Fruit fly (Drosophila melanogaster) whole organism, embryonic: ENCODE results near the gene TrpRS.

Source experiments
- CG10654 ChIP-seq: fragments of 200-800 bp; sonication (Bioruptor generic); optimal IDR thresholded peaks from 2 replicates; lab custom pipeline; 2016; ENCODE audit warnings: missing biosample characterization, missing genetic modification characterization
- CG11695 ChIP-seq: fragments of 200-800 bp; sonication (Bioruptor generic); IDR thresholded peaks from 3 replicates; pipeline ENCODE4 v1.3.6; 2022; ENCODE audit warnings: missing biosample characterization, missing genetic modification characterization
- CG2129 ChIP-seq: fragments of 200-800 bp; sonication (Bioruptor generic); IDR thresholded peaks from 2 replicates; pipeline ENCODE4 v1.3.6; 2022; ENCODE audit warnings: missing biosample characterization, missing genetic modification characterization; ENCODE audit not compliant: partially characterized antibody
- CG32772 ChIP-seq: fragments of 200-800 bp; sonication (Bioruptor generic); IDR thresholded peaks from 2 replicates; pipeline ENCODE4 v1.3.6; 2022; ENCODE audit warnings: missing biosample characterization, missing genetic modification characterization
- CG3726 ChIP-seq: fragments of 200-800 bp; sonication (Bioruptor generic); IDR thresholded peaks from 3 replicates; pipeline ENCODE4, ENCODE4 v1.3.6; 2022; ENCODE audit warnings: missing biosample characterization, missing genetic modification characterization
- CG3995 ChIP-seq: fragments of 200-800 bp; sonication (Bioruptor generic); optimal IDR thresholded peaks from 3 replicates; lab custom pipeline; 2016; ENCODE audit warnings: missing biosample characterization, missing genetic modification characterization
- CG42726 ChIP-seq: fragments of 200-800 bp; sonication (Bioruptor generic); IDR thresholded peaks from 2 replicates; pipeline ENCODE4 v1.3.6; 2022; ENCODE audit warnings: missing biosample characterization, missing genetic modification characterization; ENCODE audit not compliant: partially characterized antibody
- CG4282 ChIP-seq: fragments of 200-800 bp; sonication (Bioruptor generic); optimal IDR thresholded peaks from 2 replicates; lab custom pipeline; 2016; ENCODE audit warnings: missing biosample characterization, missing genetic modification characterization
- CG43689 ChIP-seq: fragments of 200-800 bp; sonication (Bioruptor generic); IDR thresholded peaks from 2 replicates; pipeline ENCODE4 v1.3.6; 2022; ENCODE audit warnings: missing biosample characterization, missing genetic modification characterization
- CG7839 ChIP-seq: fragments of 200-800 bp; sonication (Bioruptor generic); optimal IDR thresholded peaks from 3 replicates; lab custom pipeline; 2018; ENCODE audit warnings: missing biosample characterization, mild to moderate bottlenecking, missing genetic modification characterization, moderate library complexity
- CG8089 ChIP-seq: fragments of 200-800 bp; sonication (Bioruptor generic); optimal IDR thresholded peaks from 3 replicates; lab custom pipeline; 2016; ENCODE audit warnings: missing biosample characterization, missing genetic modification characterization
- CG9727 ChIP-seq: fragments of 200-800 bp; sonication (Bioruptor generic); optimal IDR thresholded peaks from 3 replicates; lab custom pipeline; 2017; ENCODE audit warnings: missing biosample characterization, mild to moderate bottlenecking, missing genetic modification characterization
- CG9797 ChIP-seq: fragments of 200-800 bp; sonication (Bioruptor generic); optimal IDR thresholded peaks from 3 replicates; lab custom pipeline; 2018; ENCODE audit warnings: missing biosample characterization, mild to moderate bottlenecking, missing genetic modification characterization
- Chrac-16 ChIP-seq: fragments of 200-800 bp; sonication (Bioruptor generic); optimal IDR thresholded peaks from 3 replicates; lab custom pipeline; 2016; ENCODE audit warnings: missing biosample characterization, missing genetic modification characterization
- Deaf1 ChIP-seq: fragments of 200-800 bp; optimal IDR thresholded peaks from 3 replicates; lab custom pipeline; 2019; ENCODE audit warnings: missing biosample characterization, mild to moderate bottlenecking, missing genetic modification characterization, moderate library complexity
- Doc2 ChIP-seq: fragments of 200-800 bp; sonication (Bioruptor generic); IDR thresholded peaks from 2 replicates; pipeline ENCODE4 v1.3.6; 2022; ENCODE audit warnings: missing biosample characterization, missing genetic modification characterization
- Elba2 ChIP-seq: fragments of 200-800 bp; sonication (Bioruptor generic); optimal IDR thresholded peaks from 3 replicates; lab custom pipeline; 2016; ENCODE audit warnings: missing biosample characterization, missing genetic modification characterization
- Fer2 ChIP-seq: fragments of 200-800 bp; sonication (Bioruptor generic); optimal IDR thresholded peaks from 2 replicates; lab custom pipeline; 2018; ENCODE audit warnings: missing biosample characterization, mild to moderate bottlenecking, missing genetic modification characterization, moderate library complexity
- Hand ChIP-seq: fragments of 200-800 bp; sonication (Bioruptor generic); optimal IDR thresholded peaks from 2 replicates; lab custom pipeline; 2017; ENCODE audit warnings: mild to moderate bottlenecking, missing biosample characterization, missing genetic modification reagents, missing genetic modification characterization
- Hr78 ChIP-seq, 2 experiments: fragments of 200-800 bp in 1 of 2; fragments of >200 bp in 1 of 2; sonication (Bioruptor generic) in 1 of 2; optimal IDR thresholded peaks; 2 replicates each; lab custom pipeline; 2017 to 2019; ENCODE audit warnings: missing biosample characterization in 2 of 2, missing genetic modification characterization in 2 of 2, mild to moderate bottlenecking in 1 of 2, moderate library complexity in 1 of 2
- Jarid2 ChIP-seq: fragments of 200-800 bp; sonication (Bioruptor generic); optimal IDR thresholded peaks from 3 replicates; lab custom pipeline; 2017; ENCODE audit warnings: mild to moderate bottlenecking, missing biosample characterization, missing genetic modification reagents, missing genetic modification characterization
- Mrtf ChIP-seq: fragments of 200-800 bp; sonication (Bioruptor generic); IDR thresholded peaks from 3 replicates; pipeline ENCODE4 v1.3.6; 2022; ENCODE audit warnings: missing biosample characterization, missing genetic modification characterization
- NC2β ChIP-seq: fragments of 200-800 bp; sonication (Bioruptor generic); optimal IDR thresholded peaks from 2 replicates; lab custom pipeline; 2016; ENCODE audit warnings: missing biosample characterization, missing genetic modification characterization
- Nf-YC ChIP-seq: fragments of 200-800 bp; optimal IDR thresholded peaks from 3 replicates; lab custom pipeline; 2019; ENCODE audit warnings: missing biosample characterization, mild to moderate bottlenecking, missing genetic modification characterization, moderate library complexity
- Optix ChIP-seq: fragments of 200-800 bp; sonication (Bioruptor generic); IDR thresholded peaks from 3 replicates; pipeline ENCODE4 v1.3.6; 2022; ENCODE audit warnings: missing biosample characterization, missing genetic modification characterization
- Pdp1 ChIP-seq, 2 experiments: fragments of 200-800 bp; sonication (Bioruptor generic); optimal IDR thresholded peaks; 3 replicates each; lab custom pipeline; 2016; ENCODE audit warnings: missing biosample characterization in 2 of 2, missing genetic modification characterization in 2 of 2, mild to moderate bottlenecking in 1 of 2, moderate library complexity in 1 of 2
- Sry-δ ChIP-seq: fragments of 200-800 bp; sonication (Bioruptor generic); optimal IDR thresholded peaks from 2 replicates; lab custom pipeline; 2016; ENCODE audit warnings: missing biosample characterization, missing genetic modification characterization
- Tbp ChIP-seq: fragments of >200 bp; optimal IDR thresholded peaks from 2 replicates; lab custom pipeline; 2018; ENCODE audit warnings: missing biosample characterization, missing genetic modification characterization
- Vsx1 ChIP-seq: fragments of 200-800 bp; sonication (Bioruptor generic); optimal IDR thresholded peaks from 2 replicates; lab custom pipeline; 2017; ENCODE audit warnings: missing biosample characterization, mild to moderate bottlenecking, missing genetic modification characterization, missing genetic modification reagents
- ap ChIP-seq: fragments of 200-800 bp; sonication (Bioruptor generic); IDR thresholded peaks from 2 replicates; pipeline ENCODE4 v1.3.6; 2022; ENCODE audit warnings: missing biosample characterization, missing genetic modification characterization
- ato ChIP-seq: fragments of 200-800 bp; sonication (Bioruptor generic); IDR thresholded peaks from 2 replicates; pipeline ENCODE4 v1.3.6; 2022; ENCODE audit warnings: missing biosample characterization, missing genetic modification characterization; ENCODE audit not compliant: partially characterized antibody
- bsh ChIP-seq, 2 experiments: fragments of 200-800 bp; sonication (Bioruptor generic); optimal IDR thresholded peaks; 2 replicates each; lab custom pipeline; 2017 to 2018; ENCODE audit warnings: mild to moderate bottlenecking in 2 of 2, missing biosample characterization in 2 of 2, missing genetic modification characterization in 2 of 2, moderate library complexity in 1 of 2
- cato ChIP-seq: fragments of 200-800 bp; sonication (Bioruptor generic); optimal IDR thresholded peaks from 2 replicates; lab custom pipeline; 2016; ENCODE audit warnings: missing biosample characterization, missing genetic modification characterization, borderline replicate concordance
- chif ChIP-seq, 2 experiments: fragments of 200-800 bp; sonication (Bioruptor generic); optimal IDR thresholded peaks; 3 replicates each; lab custom pipeline; 2016; ENCODE audit warnings: missing biosample characterization in 2 of 2, missing genetic modification characterization in 2 of 2
- croc ChIP-seq: fragments of 200-800 bp; sonication (Bioruptor generic); conservative IDR thresholded peaks from 3 replicates; pipeline ENCODE4 v1.3.6; 2022; ENCODE audit warnings: missing biosample characterization, missing genetic modification characterization
- crol ChIP-seq: fragments of 200-800 bp; sonication (Bioruptor generic); IDR thresholded peaks from 2 replicates; pipeline ENCODE4 v1.3.6; 2022; ENCODE audit warnings: missing biosample characterization, missing genetic modification characterization
- cwo ChIP-seq: fragments of 200-800 bp; sonication (Bioruptor generic); optimal IDR thresholded peaks from 3 replicates; lab custom pipeline; 2017; ENCODE audit warnings: missing biosample characterization, missing genetic modification characterization, mild to moderate bottlenecking, moderate library complexity, missing genetic modification reagents
- dm ChIP-seq: fragments of 200-800 bp; sonication (Bioruptor generic); optimal IDR thresholded peaks from 3 replicates; lab custom pipeline; 2016; ENCODE audit warnings: missing biosample characterization, missing genetic modification characterization
- dysf ChIP-seq: fragments of 200-800 bp; sonication (Bioruptor generic); IDR thresholded peaks from 3 replicates; pipeline ENCODE4 v1.3.6; 2022; ENCODE audit warnings: missing biosample characterization, missing genetic modification characterization
- ewg ChIP-seq: fragments of 200-800 bp; sonication (Bioruptor generic); optimal IDR thresholded peaks from 3 replicates; lab custom pipeline; 2017; ENCODE audit warnings: mild to moderate bottlenecking, missing biosample characterization, missing genetic modification reagents, missing genetic modification characterization
- eyg ChIP-seq: fragments of 200-800 bp; sonication (Bioruptor generic); optimal IDR thresholded peaks from 3 replicates; lab custom pipeline; 2016; ENCODE audit warnings: missing biosample characterization, missing genetic modification characterization
- gro ChIP-seq: fragments of 200-800 bp; sonication (Bioruptor generic); optimal IDR thresholded peaks from 2 replicates; lab custom pipeline; 2016; ENCODE audit warnings: missing biosample characterization, missing genetic modification characterization
- mam ChIP-seq: fragments of 200-800 bp; sonication (Bioruptor generic); optimal IDR thresholded peaks from 3 replicates; lab custom pipeline; 2016; ENCODE audit warnings: missing biosample characterization, missing genetic modification characterization
- oc ChIP-seq: fragments of 200-800 bp; sonication (Bioruptor generic); optimal IDR thresholded peaks from 2 replicates; lab custom pipeline; 2018; ENCODE audit warnings: missing biosample characterization, mild to moderate bottlenecking, missing genetic modification characterization, moderate library complexity
- scrt ChIP-seq: fragments of 200-800 bp; sonication (Bioruptor generic); optimal IDR thresholded peaks from 2 replicates; lab custom pipeline; 2018; ENCODE audit warnings: missing biosample characterization, mild to moderate bottlenecking, missing genetic modification characterization, moderate library complexity
- sd ChIP-seq: fragments of 200-800 bp; sonication (Bioruptor generic); optimal IDR thresholded peaks from 3 replicates; lab custom pipeline; 2018; ENCODE audit warnings: missing biosample characterization, mild to moderate bottlenecking, missing genetic modification characterization, moderate library complexity
- sens ChIP-seq: fragments of 200-800 bp; sonication (Bioruptor generic); peaks from one replicate; lab custom pipeline; 2016; ENCODE audit warnings: missing biosample characterization, missing genetic modification characterization
- sr ChIP-seq: fragments of 200-800 bp; sonication (Bioruptor generic); IDR thresholded peaks from 3 replicates; pipeline ENCODE4 v1.3.6; 2022; ENCODE audit warnings: missing biosample characterization, missing genetic modification characterization
- unpg ChIP-seq: fragments of 200-800 bp; sonication (Bioruptor generic); optimal IDR thresholded peaks from 3 replicates; lab custom pipeline; 2018; ENCODE audit warnings: missing biosample characterization, mild to moderate bottlenecking, missing genetic modification characterization, moderate library complexity
- vfl ChIP-seq: fragments of 200-800 bp; sonication (Bioruptor generic); optimal IDR thresholded peaks from 2 replicates; lab custom pipeline; 2016; ENCODE audit warnings: missing biosample characterization, missing genetic modification characterization
- zen ChIP-seq: fragments of 200-800 bp; sonication (Bioruptor generic); optimal IDR thresholded peaks from 3 replicates; lab custom pipeline; 2018; ENCODE audit warnings: missing biosample characterization, mild to moderate bottlenecking, missing genetic modification characterization, moderate library complexity

Gene TrpRS

dm6 chr3R:9224807-9225206 lies 41.9 kb downstream of the TrpRS start (continued):
- no peak for TF ChIP-seq CG4282 (GFP tag; lab: Kevin White, UChicago)
- no peak for TF ChIP-seq ap (GFP tag; lab: Robert Waterston, UW)
- TF ChIP-seq sr (GFP tag; lab: Robert Waterston, UW) = no peak
- peak; percentile 34 for TF ChIP-seq mam
- TF ChIP-seq unpg (GFP tag; lab: Kevin White, UChicago) = peak; percentile 81
- no peak for TF ChIP-seq crol
- peak; percentile 39 for TF ChIP-seq CG8089
- peak; percentile 38 for TF ChIP-seq scrt (GFP tag; lab: Kevin White, UChicago)
- peak; percentile 1 for TF ChIP-seq sd (tag; lab: Kevin White, UChicago)
- TF ChIP-seq Hand (GFP tag; lab: Kevin White, UChicago) = no peak
- TF ChIP-seq CG3726 (GFP tag; lab: Robert Waterston, UW) = no peak
- peak; percentile 57 for TF ChIP-seq CG7839 (tag; lab: Kevin White, UChicago)
- TF ChIP-seq ato (GFP tag; lab: Robert Waterston, UW) = no peak
- TF ChIP-seq Deaf1 = peak; percentile 61
- TF ChIP-seq Mrtf (GFP tag; lab: Robert Waterston, UW) = 0 out of 3 replicates have a peak, but pooled peaks have one; percentile 29
- TF ChIP-seq dm (GFP tag; lab: Kevin White, UChicago) = peak; percentile 11
- no peak for TF ChIP-seq Doc2
- TF ChIP-seq croc (GFP tag; lab: Robert Waterston, UW) = peak; percentile 50; the same call in 2 of the 3 replicates
- TF ChIP-seq Fer2 (tag; lab: Kevin White, UChicago) = no peak
- peak in 1 of 2 experiments; percentile 82 for TF ChIP-seq bsh (GFP tag; optimal IDR thresholded peaks at IDR 0.05; lab: Kevin White, UChicago)
- peak; percentile 61 to 70 for TF ChIP-seq chif (GFP tag; optimal IDR thresholded peaks at IDR 0.05; lab: Kevin White, UChicago)
- peak; percentile 46 for TF ChIP-seq ewg
- TF ChIP-seq dysf (GFP tag; lab: Robert Waterston, UW) = peak; percentile 81
- no peak for TF ChIP-seq Hr78 (GFP tag; optimal IDR thresholded peaks at IDR 0.05; lab: Kevin White, UChicago)
- TF ChIP-seq cato (GFP tag; lab: Kevin White, UChicago) = peak; percentile 45
- TF ChIP-seq Sry-δ (GFP tag; lab: Kevin White, UChicago) = peak; percentile 26
- no peak for TF ChIP-seq Optix
- TF ChIP-seq cwo (GFP tag; lab: Kevin White, UChicago) = peak; percentile 74
- peak; percentile 72 for TF ChIP-seq CG10654 (GFP tag; lab: Kevin White, UChicago)
- TF ChIP-seq CG2129 = no peak
- no peak for TF ChIP-seq gro (GFP tag; lab: Kevin White, UChicago)
- no peak for TF ChIP-seq CG43689 (GFP tag; lab: Robert Waterston, UW)
- peak; percentile 94 for TF ChIP-seq sens
- TF ChIP-seq Nf-YC (tag; lab: Kevin White, UChicago) = peak; percentile 46
- TF ChIP-seq CG11695 (GFP tag; lab: Robert Waterston, UW) = peak; percentile 87
- TF ChIP-seq Elba2 (GFP tag; lab: Kevin White, UChicago) = no peak
- no peak for TF ChIP-seq Tbp
- TF ChIP-seq oc = peak; percentile 42
- TF ChIP-seq eyg (GFP tag; lab: Kevin White, UChicago) = no peak
- peak; percentile 28 for TF ChIP-seq Jarid2 (GFP tag; lab: Kevin White, UChicago)
- TF ChIP-seq CG9797 (GFP tag; lab: Kevin White, UChicago) = no peak
- no peak for TF ChIP-seq vfl (GFP tag; lab: Kevin White, UChicago)
- TF ChIP-seq Vsx1 = peak; percentile 16
- TF ChIP-seq CG32772 (GFP tag; lab: Robert Waterston, UW) = peak; percentile 64
- TF ChIP-seq CG3995 (GFP tag; lab: Kevin White, UChicago) = no peak
- peak; percentile 49 for TF ChIP-seq CG9727
- TF ChIP-seq CG42726 (GFP tag; lab: Robert Waterston, UW) = no peak
- peak; percentile 64 to 87 for TF ChIP-seq Pdp1 (GFP tag; optimal IDR thresholded peaks at IDR 0.05; lab: Kevin White, UChicago)
- no peak for TF ChIP-seq NC2β
- peak; percentile 49 for TF ChIP-seq zen
- TF ChIP-seq Chrac-16 (GFP tag; lab: Kevin White, UChicago) = peak; percentile 71
